Worm (Caenorhabditis elegans) whole organism, late embryonic: Measurements from ENCODE around the gene F13D11.3.

Experiments
- C38D4.7 ChIP-seq: fragments of 200-800 bp; sonication (Bioruptor generic); optimal IDR thresholded peaks from 2 replicates; lab custom pipeline; 2018; ENCODE audit warnings: mild to moderate bottlenecking, missing genetic modification characterization, moderate library complexity, missing compliant biosample characterization
- K02D7.2 ChIP-seq: sonication (generic microtip); optimal IDR thresholded peaks from 2 replicates; lab custom pipeline; 2017; ENCODE audit warnings: mild to moderate bottlenecking, missing genetic modification characterization, missing compliant biosample characterization
- K09A11.1 ChIP-seq: sonication (generic microtip); optimal IDR thresholded peaks from 2 replicates; lab custom pipeline; 2017; ENCODE audit warnings: antibody characterized with exemption, mild to moderate bottlenecking, missing genetic modification characterization, missing compliant biosample characterization; ENCODE audit not compliant: insufficient read depth
- T23F11.4 ChIP-seq: fragments of 200-800 bp; sonication (Bioruptor generic); optimal IDR thresholded peaks from 2 replicates; lab custom pipeline; 2018; ENCODE audit warnings: mild to moderate bottlenecking, missing genetic modification characterization, missing compliant biosample characterization
- ahr-1 ChIP-seq: sonication (generic microtip); optimal IDR thresholded peaks from 2 replicates; lab custom pipeline; 2016; ENCODE audit warnings: missing genetic modification characterization, missing compliant biosample characterization
- ceh-14 ChIP-seq: sonication (generic microtip); optimal IDR thresholded peaks from 2 replicates; lab custom pipeline; 2016; ENCODE audit warnings: missing genotype, missing genetic modification characterization, missing compliant biosample characterization
- ceh-18 ChIP-seq: sonication (generic microtip); optimal IDR thresholded peaks from 2 replicates; lab custom pipeline; 2016; ENCODE audit warnings: missing genetic modification characterization, missing compliant biosample characterization
- ceh-19 ChIP-seq: fragments of 200-800 bp; sonication (Bioruptor generic); optimal IDR thresholded peaks from 2 replicates; lab custom pipeline; 2018; ENCODE audit warnings: mild to moderate bottlenecking, missing genetic modification characterization, missing compliant biosample characterization
- ceh-22 ChIP-seq: sonication (generic microtip); optimal IDR thresholded peaks from 2 replicates; lab custom pipeline; 2017; ENCODE audit warnings: missing biosample characterization, missing genetic modification characterization
- ceh-31 ChIP-seq: sonication (generic microtip); optimal IDR thresholded peaks from 2 replicates; lab custom pipeline; 2016; ENCODE audit warnings: missing genetic modification characterization, missing compliant biosample characterization
- ceh-45 ChIP-seq: fragments of 200-800 bp; sonication (Bioruptor generic); IDR thresholded peaks from 2 replicates; pipeline ENCODE4 v1.3.6; 2022; ENCODE audit warnings: missing genetic modification reagents, missing genetic modification characterization, missing compliant biosample characterization
- ceh-9 ChIP-seq: sonication (generic microtip); optimal IDR thresholded peaks from 2 replicates; lab custom pipeline; 2016; ENCODE audit warnings: mild to moderate bottlenecking, missing genetic modification characterization, inconsistent platforms, missing compliant biosample characterization
- elt-2 ChIP-seq: sonication (generic microtip); optimal IDR thresholded peaks from 2 replicates; lab custom pipeline; 2016; ENCODE audit warnings: missing genetic modification reagents, missing genetic modification characterization, missing compliant biosample characterization
- elt-4 ChIP-seq: sonication (generic microtip); optimal IDR thresholded peaks from 2 replicates; lab custom pipeline; 2016; ENCODE audit warnings: missing genetic modification characterization, missing compliant biosample characterization
- ets-4 ChIP-seq: sonication (generic microtip); optimal IDR thresholded peaks from 2 replicates; lab custom pipeline; 2016; ENCODE audit warnings: missing genetic modification characterization, missing compliant biosample characterization
- gmeb-2 ChIP-seq: sonication (generic microtip); optimal IDR thresholded peaks from 2 replicates; lab custom pipeline; 2016; ENCODE audit warnings: missing genetic modification characterization, inconsistent platforms, missing compliant biosample characterization
- hlh-13 ChIP-seq: fragments of 200-800 bp; sonication (Bioruptor generic); optimal IDR thresholded peaks from 2 replicates; lab custom pipeline; 2018; ENCODE audit warnings: mild to moderate bottlenecking, missing genetic modification characterization, missing compliant biosample characterization
- hlh-15 ChIP-seq: sonication (generic microtip); optimal IDR thresholded peaks from 2 replicates; lab custom pipeline; 2016; ENCODE audit warnings: missing genetic modification characterization, missing compliant biosample characterization
- hlh-6 ChIP-seq: sonication (generic microtip); optimal IDR thresholded peaks from 2 replicates; lab custom pipeline; 2016; ENCODE audit warnings: missing genotype, missing genetic modification characterization, missing compliant biosample characterization
- lim-6 ChIP-seq: sonication (generic microtip); optimal IDR thresholded peaks from 2 replicates; lab custom pipeline; 2016; ENCODE audit warnings: missing genetic modification characterization, missing compliant biosample characterization
- madf-2 ChIP-seq: sonication (generic microtip); optimal IDR thresholded peaks from 2 replicates; lab custom pipeline; 2017; ENCODE audit warnings: missing genetic modification characterization, missing compliant biosample characterization
- nhr-11 ChIP-seq: fragments of 150-350 bp; optimal IDR thresholded peaks from 2 replicates; lab custom pipeline; 2014; ENCODE audit warnings: missing biosample characterization, missing genetic modification characterization
- pat-9 ChIP-seq: fragments of 200-800 bp; sonication (Bioruptor generic); optimal IDR thresholded peaks from 2 replicates; lab custom pipeline; 2018; ENCODE audit warnings: mild to moderate bottlenecking, missing genetic modification characterization, moderate library complexity, missing compliant biosample characterization
- pha-4 ChIP-seq: fragments of 150-350 bp; optimal IDR thresholded peaks from 2 replicates; lab custom pipeline; 2018; ENCODE audit warnings: missing biosample characterization, missing genetic modification reagents, missing genetic modification characterization
- pqm-1 ChIP-seq: sonication (generic microtip); optimal IDR thresholded peaks from 2 replicates; lab custom pipeline; 2016; ENCODE audit warnings: missing genetic modification characterization, missing compliant biosample characterization
- rnt-1 ChIP-seq: sonication (generic microtip); optimal IDR thresholded peaks from 2 replicates; lab custom pipeline; 2016; ENCODE audit warnings: missing genetic modification characterization, missing compliant biosample characterization
- sox-4 ChIP-seq: sonication (generic microtip); optimal IDR thresholded peaks from 2 replicates; lab custom pipeline; 2017; ENCODE audit warnings: mild to moderate bottlenecking, missing genetic modification characterization, inconsistent platforms, missing compliant biosample characterization
- tbx-2 ChIP-seq: sonication (generic microtip); optimal IDR thresholded peaks from 2 replicates; lab custom pipeline; 2016; ENCODE audit warnings: missing genetic modification characterization, missing compliant biosample characterization
- unc-55 ChIP-seq: sonication (generic microtip); optimal IDR thresholded peaks from 2 replicates; lab custom pipeline; 2017; ENCODE audit warnings: missing biosample characterization, missing genetic modification reagents, missing genetic modification characterization
- unc-86 ChIP-seq: sonication (generic microtip); optimal IDR thresholded peaks from 2 replicates; lab custom pipeline; 2016; ENCODE audit warnings: missing genetic modification characterization, missing compliant biosample characterization
- ztf-16 ChIP-seq: sonication (generic microtip); optimal IDR thresholded peaks from 2 replicates; lab custom pipeline; 2017; ENCODE audit warnings: missing genetic modification characterization, missing compliant biosample characterization

F13D11.3 gene

DNA sequence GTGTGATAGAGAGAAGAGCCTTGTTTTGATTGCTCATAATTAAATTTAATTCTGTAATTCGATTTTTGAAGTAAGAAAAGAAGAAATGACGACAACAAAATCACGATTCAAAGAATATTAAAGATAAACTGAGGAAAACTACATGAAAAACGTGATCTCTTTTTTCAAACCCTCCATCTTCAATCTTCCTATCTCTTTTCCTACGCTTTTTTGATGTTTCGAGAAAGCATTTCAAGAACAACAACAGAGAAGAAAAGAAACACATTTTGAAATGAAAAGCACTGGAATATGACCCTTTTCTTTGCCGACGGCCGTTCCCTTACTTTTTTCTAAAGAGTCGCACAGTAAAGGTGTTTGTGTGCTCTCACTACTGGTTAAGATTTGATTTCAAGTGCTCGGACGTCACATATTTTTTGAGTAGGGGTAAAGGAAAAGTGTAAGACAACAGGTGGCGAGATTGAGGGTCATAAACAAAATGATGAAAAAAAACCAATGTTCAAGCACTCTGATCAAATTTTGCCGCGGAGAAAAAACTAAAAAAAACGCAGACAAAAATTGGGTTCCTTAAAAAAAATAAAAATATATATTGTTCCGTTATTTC, at the start of gene F13D11.3:
Gene F13D11.3, minus strand, starts transcription at position 51 of the 601 bp plus-strand sequence.
- TF ChIP-seq ztf-16 (no peak), lim-6 (no peak), pat-9 (no peak), ceh-18 (tag; lab: Kevin White, UChicago) (no peak), ceh-9 (tag; lab: Kevin White, UChicago) (no peak), ets-4 (tag; lab: Kevin White, UChicago) (no peak), pqm-1 (no peak), pha-4 (tag; lab: Kevin White, UChicago) (no peak), ceh-31 (tag; lab: Kevin White, UChicago) (no peak), tbx-2 (tag; lab: Kevin White, UChicago) (no peak)
- TF ChIP-seq, all 69 proteins: peak for 0

DNA sequence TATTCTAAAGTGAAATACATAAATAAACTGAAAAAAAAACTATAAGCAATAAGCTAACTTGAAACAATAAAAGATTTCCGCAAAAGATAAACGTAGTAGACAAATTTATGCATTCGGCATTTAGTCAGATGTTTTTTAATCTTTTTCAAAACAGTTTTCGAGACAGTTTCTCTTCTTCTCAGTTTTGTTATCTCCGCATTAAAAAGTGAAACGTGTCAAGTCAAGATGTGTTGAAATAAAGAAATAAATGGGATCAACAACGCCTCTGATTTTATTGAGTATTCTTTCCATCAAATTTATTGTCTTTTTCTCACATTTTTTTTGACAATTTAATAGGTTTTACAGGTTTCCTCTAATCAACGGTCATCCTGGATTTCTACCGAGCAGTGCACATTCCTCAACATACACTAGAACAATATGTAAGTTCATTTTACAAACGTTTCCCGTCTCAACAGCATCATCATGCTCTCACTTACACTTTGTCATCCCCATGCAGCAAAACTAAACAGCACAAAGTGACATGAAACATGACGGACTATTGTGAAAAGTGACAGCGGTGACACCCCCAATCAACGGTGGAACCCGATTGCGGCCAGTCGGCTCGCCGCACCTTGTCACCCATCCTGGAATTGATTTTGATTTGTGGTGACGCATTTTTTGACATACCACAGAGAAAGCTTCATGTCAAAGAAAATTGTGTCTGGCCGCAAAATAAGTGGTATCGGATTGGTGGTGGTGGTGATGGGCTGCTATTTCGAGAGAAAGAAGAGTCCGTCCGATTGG, 48.9 kb upstream of the F13D11.3 start:
- TF ChIP-seq unc-55 (GFP tag; lab: Kevin White, UChicago) = peak; percentile 62
- TF ChIP-seq unc-86 = no peak

DNA sequence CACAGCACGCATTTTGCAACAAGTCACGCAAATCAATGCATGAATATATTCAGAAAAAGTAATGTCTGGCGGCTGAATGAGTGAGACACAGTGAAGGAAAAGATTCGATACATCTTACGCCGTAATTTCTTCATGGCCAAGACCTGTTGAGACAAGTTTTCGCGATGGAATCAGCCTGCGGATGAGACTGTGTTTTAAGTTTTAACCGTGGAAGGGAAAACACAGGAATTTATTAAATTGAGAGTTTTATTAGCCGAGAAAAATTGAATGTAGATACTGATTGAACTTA, 48.4 kb upstream of the F13D11.3 start, which contains the start of gene hog-1:
Gene hog-1, minus strand, starts transcription at position 101 of the 289 bp plus-strand sequence.
- TF ChIP-seq madf-2 (tag; lab: Kevin White, UChicago) (no peak), elt-4 (no peak), gmeb-2 (tag; lab: Kevin White, UChicago) (no peak)
- TF ChIP-seq, all 69 proteins: peak for 0

DNA sequence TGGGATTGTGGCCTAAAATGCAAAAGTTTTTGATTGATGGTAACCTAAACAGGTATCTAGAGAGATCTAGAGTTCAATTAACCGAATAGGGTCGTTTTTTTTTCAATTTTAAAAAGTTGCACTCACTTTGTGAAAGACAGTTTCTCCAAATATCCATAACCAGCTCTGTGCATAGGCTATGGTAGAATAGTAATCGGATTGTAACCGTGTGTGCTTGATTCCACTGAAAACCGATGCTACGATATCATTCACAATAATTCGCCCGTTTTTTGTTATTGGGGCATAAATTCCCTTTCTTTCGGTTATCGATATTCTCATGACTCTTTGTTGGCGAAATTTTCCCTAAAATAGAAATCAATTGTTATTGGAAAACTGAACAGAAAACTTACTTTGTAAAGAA, 46.4 kb upstream of the F13D11.3 start:
- no peak for TF ChIP-seq nhr-11 (tag; lab: Kevin White, UChicago)
- TF ChIP-seq hlh-6 = no peak
- no peak for TF ChIP-seq elt-2 (tag; lab: Kevin White, UChicago)

DNA sequence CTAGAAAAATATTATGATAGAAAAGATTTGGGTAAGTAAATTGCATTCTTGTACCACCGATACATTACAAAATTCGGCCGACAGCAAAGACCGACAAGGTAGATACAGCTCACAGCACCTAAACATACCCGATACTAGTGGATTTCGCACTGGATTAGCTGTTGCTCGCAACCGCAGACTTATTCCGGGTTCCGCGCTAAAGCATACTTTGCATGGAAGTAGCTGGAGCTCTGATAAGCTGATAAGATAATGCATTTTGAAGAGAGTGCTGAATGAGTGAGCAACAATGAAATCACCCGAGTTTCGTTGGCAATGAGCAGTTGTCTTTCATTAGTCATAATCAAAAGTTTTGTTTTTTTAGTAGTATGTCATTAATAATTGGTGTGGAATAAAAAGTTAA, 44.8 kb upstream of the F13D11.3 start:
- TF ChIP-seq hlh-13 (GFP tag; lab: Kevin White, UChicago) (no peak), lim-6 (no peak), C38D4.7 (GFP tag; lab: Kevin White, UChicago) (no peak), pqm-1 (no peak), rnt-1 (no peak), tbx-2 (tag; lab: Kevin White, UChicago) (no peak), elt-4 (no peak), ceh-31 (tag; lab: Kevin White, UChicago) (no peak), ceh-45 (GFP tag; lab: Robert Waterston, UW) (no peak), nhr-11 (tag; lab: Kevin White, UChicago) (no peak), hlh-15 (tag; lab: Kevin White, UChicago) (no peak), T23F11.4 (GFP tag; lab: Kevin White, UChicago) (no peak), ceh-22 (tag; lab: Kevin White, UChicago) (no peak), ztf-16 (no peak), ceh-19 (no peak)
- TF ChIP-seq, all 69 proteins: peak for 0

DNA sequence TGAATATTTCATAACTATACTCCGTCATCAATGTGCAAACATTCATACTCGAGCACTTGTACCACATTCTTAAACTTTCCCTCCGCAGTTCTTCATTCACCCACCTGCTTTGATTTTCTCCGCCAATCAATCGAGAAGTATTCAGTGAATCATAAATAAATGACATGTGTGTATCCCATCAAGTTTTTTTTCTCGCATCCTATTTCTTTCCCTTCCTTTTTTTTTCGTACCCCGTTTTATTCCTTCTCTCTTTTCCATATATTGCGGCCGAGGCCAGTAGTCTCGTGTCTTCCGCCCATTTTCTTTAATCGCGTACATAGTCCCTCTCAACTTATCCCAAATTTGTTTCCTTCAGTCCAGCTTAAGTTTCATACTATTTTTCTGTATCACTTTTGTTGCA, 43.0 kb upstream of the F13D11.3 start, which contains the start of gene atat-2:
Gene atat-2, plus strand, starts transcription at position 398 of the 400 bp plus-strand sequence.
- TF ChIP-seq sox-4 (tag; lab: Kevin White, UChicago) (no peak), ets-4 (tag; lab: Kevin White, UChicago) (no peak), K02D7.2 (tag; lab: Kevin White, UChicago) (no peak), elt-2 (tag; lab: Kevin White, UChicago) (no peak), K09A11.1 (tag; lab: Kevin White, UChicago) (no peak), ahr-1 (tag; lab: Kevin White, UChicago) (no peak), ceh-31 (tag; lab: Kevin White, UChicago) (no peak), hlh-15 (tag; lab: Kevin White, UChicago) (no peak), ceh-14 (tag; lab: Kevin White, UChicago) (no peak)
